Fruit fly (Drosophila melanogaster) whole organism, wandering third instar larva: ENCODE results near the gene Lcp65Aa.

Experiments
- Abd-B ChIP-seq: fragments of >200 bp; optimal IDR thresholded peaks from 2 replicates; lab custom pipeline; 2017; ENCODE audit warnings: missing biosample characterization, missing genetic modification characterization
- CG32264 ChIP-seq: fragments of 200-800 bp; sonication (Bioruptor generic); optimal IDR thresholded peaks from 2 replicates; lab custom pipeline; 2016; ENCODE audit warnings: missing biosample characterization, missing genetic modification characterization
- Dif ChIP-seq: fragments of 200-275, 200-300 bp; sonication (Bioruptor generic); optimal IDR thresholded peaks from 2 replicates; lab custom pipeline; 2018; ENCODE audit warnings: missing biosample characterization, missing genetic modification characterization; ENCODE audit not compliant: partially characterized antibody
- HLH106 ChIP-seq: fragments of 200-800 bp; optimal IDR thresholded peaks from 3 replicates; lab custom pipeline; 2019; ENCODE audit warnings: missing biosample characterization, mild to moderate bottlenecking, missing genetic modification characterization, moderate library complexity
- Jra ChIP-seq: sonication (Bioruptor generic); optimal IDR thresholded peaks from 2 replicates; lab custom pipeline; 2016; ENCODE audit warnings: missing biosample characterization, missing genetic modification characterization
- OdsH ChIP-seq: fragments of 200-800 bp; sonication (Bioruptor generic); optimal IDR thresholded peaks from 2 replicates; lab custom pipeline; 2016; ENCODE audit warnings: missing biosample characterization, mild to moderate bottlenecking, missing genetic modification characterization
- Vsx2 ChIP-seq: fragments of 200-300, 225-300 bp; sonication (Bioruptor generic); optimal IDR thresholded peaks from 2 replicates; lab custom pipeline; 2018; ENCODE audit warnings: missing biosample characterization, missing genetic modification characterization; ENCODE audit not compliant: partially characterized antibody
- brk ChIP-seq: fragments of 200-800 bp; sonication (Bioruptor generic); optimal IDR thresholded peaks from 2 replicates; lab custom pipeline; 2016; ENCODE audit warnings: missing biosample characterization, mild to moderate bottlenecking, missing genetic modification characterization
- ey ChIP-seq: fragments of 200-800 bp; sonication (Bioruptor generic); optimal IDR thresholded peaks from 2 replicates; lab custom pipeline; 2016; ENCODE audit warnings: missing biosample characterization, missing genetic modification characterization
- lola ChIP-seq: fragments of >200 bp; optimal IDR thresholded peaks from 2 replicates; lab custom pipeline; 2017; ENCODE audit warnings: missing biosample characterization, missing genetic modification characterization
- pan ChIP-seq: fragments of >200 bp; optimal IDR thresholded peaks from 2 replicates; lab custom pipeline; 2017
- psq ChIP-seq: fragments of 200-800 bp; sonication (Bioruptor generic); optimal IDR thresholded peaks from 3 replicates; lab custom pipeline; 2017; ENCODE audit warnings: missing biosample characterization, mild to moderate bottlenecking, missing genetic modification characterization, moderate library complexity
- tai ChIP-seq: sonication (Bioruptor generic); optimal IDR thresholded peaks from 2 replicates; lab custom pipeline; 2016; ENCODE audit warnings: missing biosample characterization, missing genetic modification characterization
- usp ChIP-seq: fragments of >200 bp; optimal IDR thresholded peaks from 2 replicates; lab custom pipeline; 2017; ENCODE audit warnings: missing biosample characterization, missing genetic modification characterization

Gene Lcp65Aa

dm6 chr3L:6200173-6200572 lies 49.1 kb downstream of the Lcp65Aa start, which contains the start of gene CG8219:
Gene CG8219, plus strand, starts transcription at chr3L:6200473.
- TF ChIP-seq usp (GFP tag; lab: Kevin White, UChicago) (no peak), brk (GFP tag; lab: Kevin White, UChicago) (no peak), psq (GFP tag; lab: Kevin White, UChicago) (no peak), tai (GFP tag; lab: Kevin White, UChicago) (no peak), Jra (GFP tag; lab: Kevin White, UChicago) (no peak), Abd-B (no peak), Dif (no peak), Vsx2 (GFP tag; lab: Kevin White, UChicago) (no peak), lola (no peak), pan (lab: Kevin White, UChicago) (no peak), OdsH (GFP tag; lab: Kevin White, UChicago) (no peak), ey (GFP tag; lab: Kevin White, UChicago) (no peak), HLH106 (tag; lab: Kevin White, UChicago) (no peak), CG32264 (GFP tag; lab: Kevin White, UChicago) (no peak)
